Worm (Caenorhabditis elegans) whole organism, late embryonic: Measurements from ENCODE around the gene K04C2.3.

Experiments used
- F13H6.1 ChIP-seq: sonication (generic microtip); optimal IDR thresholded peaks from 2 replicates; lab custom pipeline; 2016; ENCODE audit warnings: missing genetic modification characterization, missing compliant biosample characterization
- T23F11.4 ChIP-seq: fragments of 200-800 bp; sonication (Bioruptor generic); optimal IDR thresholded peaks from 2 replicates; lab custom pipeline; 2018; ENCODE audit warnings: mild to moderate bottlenecking, missing genetic modification characterization, missing compliant biosample characterization
- ama-1 ChIP-seq: fragments of 150-350 bp; optimal IDR thresholded peaks from 2 replicates; lab custom pipeline; 2014
- ceh-18 ChIP-seq: sonication (generic microtip); optimal IDR thresholded peaks from 2 replicates; lab custom pipeline; 2016; ENCODE audit warnings: missing genetic modification characterization, missing compliant biosample characterization
- ceh-2 ChIP-seq: sonication (generic microtip); optimal IDR thresholded peaks from 2 replicates; lab custom pipeline; 2016; ENCODE audit warnings: missing genotype, missing genetic modification characterization, missing compliant biosample characterization
- ceh-24 ChIP-seq: sonication (generic microtip); optimal IDR thresholded peaks from 2 replicates; lab custom pipeline; 2016; ENCODE audit warnings: mild to moderate bottlenecking, missing genetic modification characterization, missing compliant biosample characterization
- ceh-34 ChIP-seq: sonication (generic microtip); optimal IDR thresholded peaks from 2 replicates; lab custom pipeline; 2016; ENCODE audit warnings: mild to moderate bottlenecking, missing genetic modification characterization, missing compliant biosample characterization
- ceh-45 ChIP-seq: fragments of 200-800 bp; sonication (Bioruptor generic); IDR thresholded peaks from 2 replicates; pipeline ENCODE4 v1.3.6; 2022; ENCODE audit warnings: missing genetic modification reagents, missing genetic modification characterization, missing compliant biosample characterization
- ceh-48 ChIP-seq: sonication (generic microtip); optimal IDR thresholded peaks from 2 replicates; lab custom pipeline; 2016; ENCODE audit warnings: missing genetic modification characterization, inconsistent platforms, missing compliant biosample characterization
- ceh-6 ChIP-seq: fragments of 200-800 bp; sonication (Bioruptor generic); optimal IDR thresholded peaks from 2 replicates; lab custom pipeline; 2018; ENCODE audit warnings: mild to moderate bottlenecking, missing genetic modification characterization, missing compliant biosample characterization
- che-1 ChIP-seq: sonication (generic microtip); optimal IDR thresholded peaks from 2 replicates; lab custom pipeline; 2016; ENCODE audit warnings: mild to moderate bottlenecking, missing genetic modification characterization, missing compliant biosample characterization
- dmd-4 ChIP-seq: sonication (generic microtip); optimal IDR thresholded peaks from 2 replicates; lab custom pipeline; 2016; ENCODE audit warnings: borderline replicate concordance, missing genetic modification characterization, missing compliant biosample characterization
- dve-1 ChIP-seq: sonication (generic microtip); optimal IDR thresholded peaks from 2 replicates; lab custom pipeline; 2017; ENCODE audit warnings: antibody characterized with exemption, mild to moderate bottlenecking, missing genetic modification characterization, missing compliant biosample characterization
- ets-4 ChIP-seq: sonication (generic microtip); optimal IDR thresholded peaks from 2 replicates; lab custom pipeline; 2016; ENCODE audit warnings: missing genetic modification characterization, missing compliant biosample characterization
- eyg-1 ChIP-seq: sonication (generic microtip); optimal IDR thresholded peaks from 2 replicates; lab custom pipeline; 2016; ENCODE audit warnings: missing genotype, missing genetic modification characterization, missing compliant biosample characterization
- fkh-10 ChIP-seq: fragments of 150-350 bp; optimal IDR thresholded peaks from 2 replicates; lab custom pipeline; 2014; ENCODE audit warnings: missing biosample characterization, missing genetic modification reagents, missing genetic modification characterization
- fkh-6 ChIP-seq: sonication (generic microtip); optimal IDR thresholded peaks from 2 replicates; lab custom pipeline; 2016; ENCODE audit warnings: missing genetic modification characterization, missing compliant biosample characterization
- gmeb-2 ChIP-seq: sonication (generic microtip); optimal IDR thresholded peaks from 2 replicates; lab custom pipeline; 2016; ENCODE audit warnings: missing genetic modification characterization, inconsistent platforms, missing compliant biosample characterization
- hlh-15 ChIP-seq: sonication (generic microtip); optimal IDR thresholded peaks from 2 replicates; lab custom pipeline; 2016; ENCODE audit warnings: missing genetic modification characterization, missing compliant biosample characterization
- hlh-30 ChIP-seq: sonication (generic microtip); optimal IDR thresholded peaks from 2 replicates; lab custom pipeline; 2017; ENCODE audit warnings: antibody characterized with exemption, missing genetic modification characterization, missing compliant biosample characterization; ENCODE audit not compliant: insufficient read depth
- hlh-6 ChIP-seq: sonication (generic microtip); optimal IDR thresholded peaks from 2 replicates; lab custom pipeline; 2016; ENCODE audit warnings: missing genotype, missing genetic modification characterization, missing compliant biosample characterization
- madf-2 ChIP-seq: sonication (generic microtip); optimal IDR thresholded peaks from 2 replicates; lab custom pipeline; 2017; ENCODE audit warnings: missing genetic modification characterization, missing compliant biosample characterization
- mec-3 ChIP-seq: sonication (generic microtip); optimal IDR thresholded peaks from 2 replicates; lab custom pipeline; 2016; ENCODE audit warnings: borderline replicate concordance, missing genetic modification characterization, missing compliant biosample characterization
- nfya-1 ChIP-seq: sonication (generic microtip); optimal IDR thresholded peaks from 2 replicates; lab custom pipeline; 2017; ENCODE audit warnings: missing genetic modification characterization, mild to moderate bottlenecking, missing compliant biosample characterization, antibody characterized with exemption, moderate library complexity
- npax-4 ChIP-seq: sonication (generic microtip); optimal IDR thresholded peaks from 2 replicates; lab custom pipeline; 2016; ENCODE audit warnings: missing genetic modification characterization, missing compliant biosample characterization
- pag-3 ChIP-seq: sonication (generic microtip); optimal IDR thresholded peaks from 2 replicates; lab custom pipeline; 2016; ENCODE audit warnings: missing compliant biosample characterization, missing genetic modification characterization, borderline replicate concordance
- pat-9 ChIP-seq: fragments of 200-800 bp; sonication (Bioruptor generic); optimal IDR thresholded peaks from 2 replicates; lab custom pipeline; 2018; ENCODE audit warnings: mild to moderate bottlenecking, missing genetic modification characterization, moderate library complexity, missing compliant biosample characterization
- pha-2 ChIP-seq: sonication (generic microtip); optimal IDR thresholded peaks from 2 replicates; lab custom pipeline; 2017; ENCODE audit warnings: mild to moderate bottlenecking, missing genetic modification characterization, missing compliant biosample characterization
- pha-4 ChIP-seq: fragments of 150-350 bp; optimal IDR thresholded peaks from 2 replicates; lab custom pipeline; 2018; ENCODE audit warnings: missing biosample characterization, missing genetic modification reagents, missing genetic modification characterization
- pqm-1 ChIP-seq: sonication (generic microtip); optimal IDR thresholded peaks from 2 replicates; lab custom pipeline; 2016; ENCODE audit warnings: missing genetic modification characterization, missing compliant biosample characterization
- sox-4 ChIP-seq: sonication (generic microtip); optimal IDR thresholded peaks from 2 replicates; lab custom pipeline; 2017; ENCODE audit warnings: mild to moderate bottlenecking, missing genetic modification characterization, inconsistent platforms, missing compliant biosample characterization
- syd-9 ChIP-seq: sonication (generic microtip); optimal IDR thresholded peaks from 2 replicates; lab custom pipeline; 2016; ENCODE audit warnings: mild to moderate bottlenecking, missing genetic modification characterization, moderate library complexity, missing compliant biosample characterization
- tbx-2 ChIP-seq: sonication (generic microtip); optimal IDR thresholded peaks from 2 replicates; lab custom pipeline; 2016; ENCODE audit warnings: missing genetic modification characterization, missing compliant biosample characterization
- tbx-7 ChIP-seq: sonication (generic microtip); optimal IDR thresholded peaks from 2 replicates; lab custom pipeline; 2016; ENCODE audit warnings: missing genotype, missing genetic modification characterization, missing compliant biosample characterization
- ttx-3 ChIP-seq: sonication (generic microtip); optimal IDR thresholded peaks from 2 replicates; lab custom pipeline; 2016; ENCODE audit warnings: missing genetic modification reagents, missing genetic modification characterization, missing compliant biosample characterization
- unc-3 ChIP-seq, 2 experiments: fragments of 200-800 bp in 1 of 2; sonication (Bioruptor generic) in 1 of 2; sonication (generic microtip) in 1 of 2; conservative IDR thresholded peaks in 1 of 2; optimal IDR thresholded peaks in 1 of 2; 2 replicates each; pipeline versions ENCODE4 v1.3.6 to Lab custom; 2016 to 2022; ENCODE audit warnings: missing compliant biosample characterization in 2 of 2, missing genetic modification characterization in 2 of 2, missing genetic modification reagents in 1 of 2
- unc-42 ChIP-seq: sonication (generic microtip); optimal IDR thresholded peaks from 2 replicates; lab custom pipeline; 2016; ENCODE audit warnings: missing genotype, missing genetic modification characterization, missing compliant biosample characterization
- unc-55 ChIP-seq: sonication (generic microtip); optimal IDR thresholded peaks from 2 replicates; lab custom pipeline; 2017; ENCODE audit warnings: missing biosample characterization, missing genetic modification reagents, missing genetic modification characterization
- unc-86 ChIP-seq: sonication (generic microtip); optimal IDR thresholded peaks from 2 replicates; lab custom pipeline; 2016; ENCODE audit warnings: missing genetic modification characterization, missing compliant biosample characterization
- ztf-16 ChIP-seq: sonication (generic microtip); optimal IDR thresholded peaks from 2 replicates; lab custom pipeline; 2017; ENCODE audit warnings: missing genetic modification characterization, missing compliant biosample characterization

Gene K04C2.3

DNA sequence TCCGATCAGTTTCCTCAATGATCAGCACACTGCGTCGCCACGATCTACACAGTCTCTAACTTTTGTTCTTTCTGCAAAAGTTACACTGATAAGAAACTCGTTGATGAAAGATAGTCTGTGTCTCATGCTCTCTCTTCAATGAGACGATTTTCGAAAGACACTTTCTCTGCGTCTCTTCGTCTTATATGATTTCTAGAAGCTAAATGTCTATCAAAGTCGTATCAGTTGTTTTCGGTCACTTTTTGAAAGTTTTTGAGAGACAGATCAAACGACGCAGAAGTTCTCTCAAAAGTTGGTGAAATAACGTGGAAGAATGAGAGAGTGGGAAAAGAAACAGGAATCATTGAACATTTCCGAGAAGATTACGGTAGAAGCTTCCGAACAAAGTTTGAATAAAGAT is 22.3 kb downstream of the K04C2.3 start (continued):
- TF ChIP-seq ceh-6 (GFP tag; lab: Kevin White, UChicago), result no peak
- no peak for TF ChIP-seq ceh-24 (tag; lab: Kevin White, UChicago)
- TF ChIP-seq fkh-10 (GFP tag; lab: Kevin White, UChicago), result no peak
- no peak for TF ChIP-seq che-1 (tag; lab: Kevin White, UChicago)
- TF ChIP-seq F13H6.1, result no peak
- no peak for TF ChIP-seq ztf-16 (tag; lab: Kevin White, UChicago)
- TF ChIP-seq tbx-7 (tag; lab: Kevin White, UChicago), result no peak
- TF ChIP-seq ttx-3, result no peak
- TF ChIP-seq pat-9 (tag; lab: Kevin White, UChicago), result no peak
- no peak for TF ChIP-seq gmeb-2 (tag; lab: Kevin White, UChicago)
- no peak for TF ChIP-seq ceh-48 (tag; lab: Kevin White, UChicago)

DNA sequence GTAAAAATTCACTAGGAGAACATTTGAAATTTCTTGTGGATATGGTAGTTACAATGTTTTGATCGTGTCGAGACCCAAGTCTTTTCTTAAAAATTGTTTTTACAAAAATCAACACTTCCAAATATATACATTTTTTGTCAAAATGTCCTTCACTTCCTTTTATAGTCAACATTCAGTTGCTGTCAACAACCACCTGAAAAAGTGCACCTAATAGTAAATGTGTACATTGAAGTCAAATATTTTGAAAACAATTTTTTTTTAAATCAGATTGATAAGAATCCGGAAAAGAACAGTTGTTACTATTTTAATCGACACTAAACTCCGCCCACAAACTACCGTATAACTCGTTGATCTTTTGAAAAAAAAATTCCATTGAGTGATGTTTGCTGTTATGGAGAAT is 22.8 kb downstream of the K04C2.3 start:
- TF ChIP-seq madf-2, result no peak
- TF ChIP-seq hlh-6 (tag; lab: Kevin White, UChicago), result no peak

DNA sequence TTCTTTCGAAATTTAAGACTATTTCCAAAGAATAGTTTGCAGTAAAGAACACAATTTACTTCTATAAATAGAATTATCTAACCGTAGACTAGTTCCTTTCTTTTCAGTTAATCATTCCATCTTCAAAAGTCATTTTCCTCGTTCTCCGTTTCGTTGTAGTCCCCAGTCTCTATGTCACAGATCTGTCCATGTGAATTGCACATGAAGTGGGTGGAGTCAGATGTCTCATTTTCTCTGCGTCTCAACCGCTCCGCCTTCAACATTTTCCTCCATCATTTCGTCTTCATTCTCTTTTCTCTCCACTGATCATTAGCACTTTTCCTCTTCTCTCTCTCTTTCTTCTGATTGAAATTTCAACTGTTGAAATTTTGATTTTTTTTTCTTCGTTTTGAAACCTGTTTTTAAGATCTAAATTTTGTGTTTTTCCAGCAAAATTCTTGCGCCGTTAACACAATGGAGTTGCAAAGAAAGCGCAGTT is 24.7 kb downstream of the K04C2.3 start, which contains the start of gene T07E3.4:
TSS of gene T07E3.4 (plus strand) at position 428 of the 478 bp plus-strand sequence.
- TF ChIP-seq unc-55 (GFP tag; lab: Kevin White, UChicago) (peak; percentile 77), ceh-18 (tag; lab: Kevin White, UChicago) (peak; percentile 28), nfya-1 (tag; lab: Kevin White, UChicago) (peak; percentile 38), unc-42 (tag; lab: Kevin White, UChicago) (peak; percentile 35), dve-1 (tag; lab: Kevin White, UChicago) (peak; percentile 24), T23F11.4 (GFP tag; lab: Kevin White, UChicago) (no peak)

DNA sequence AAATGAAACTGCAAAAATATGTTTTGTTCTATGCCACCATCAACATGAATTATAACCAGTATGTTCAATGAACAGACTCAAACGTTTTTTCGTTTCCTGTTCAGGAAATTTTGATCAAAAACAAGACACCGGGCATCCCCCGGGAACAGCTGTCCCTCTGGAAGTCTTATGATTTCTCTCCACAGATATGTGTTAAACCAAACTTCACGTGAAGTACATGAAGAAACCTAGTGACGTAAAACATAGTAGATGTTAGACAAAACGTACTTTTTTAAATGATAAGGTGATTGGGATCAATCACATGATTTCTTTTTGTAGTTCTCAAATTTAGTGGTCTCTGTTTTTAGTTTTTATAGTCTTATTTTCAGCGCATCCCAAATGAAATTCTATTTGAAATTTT is 25.6 kb downstream of the K04C2.3 start:
- no peak for TF ChIP-seq pat-9 (tag; lab: Kevin White, UChicago)
- no peak for TF ChIP-seq hlh-15 (tag; lab: Kevin White, UChicago)
- TF ChIP-seq tbx-2 (tag; lab: Kevin White, UChicago), result no peak
- TF ChIP-seq hlh-30 (tag; lab: Kevin White, UChicago), result no peak
- TF ChIP-seq ceh-34 (tag; lab: Kevin White, UChicago), result no peak
- TF ChIP-seq dmd-4 (tag; lab: Kevin White, UChicago), result no peak
- no peak for TF ChIP-seq mec-3 (tag; lab: Kevin White, UChicago)
- TF ChIP-seq pha-2, result no peak
- no peak for TF ChIP-seq che-1 (tag; lab: Kevin White, UChicago)
- TF ChIP-seq ttx-3, result no peak
- no peak for TF ChIP-seq ceh-2 (tag; lab: Kevin White, UChicago)
- no peak for TF ChIP-seq fkh-6 (tag; lab: Kevin White, UChicago)
- no peak for TF ChIP-seq sox-4 (tag; lab: Kevin White, UChicago)
- no peak for TF ChIP-seq npax-4 (tag; lab: Kevin White, UChicago)
- no peak for TF ChIP-seq eyg-1 (tag; lab: Kevin White, UChicago)
- no peak for TF ChIP-seq ama-1 (lab: Kevin White, UChicago)
- TF ChIP-seq pag-3 (tag; lab: Kevin White, UChicago), result no peak
- no peak for TF ChIP-seq ceh-24 (tag; lab: Kevin White, UChicago)
- TF ChIP-seq dve-1 (tag; lab: Kevin White, UChicago), result no peak

DNA sequence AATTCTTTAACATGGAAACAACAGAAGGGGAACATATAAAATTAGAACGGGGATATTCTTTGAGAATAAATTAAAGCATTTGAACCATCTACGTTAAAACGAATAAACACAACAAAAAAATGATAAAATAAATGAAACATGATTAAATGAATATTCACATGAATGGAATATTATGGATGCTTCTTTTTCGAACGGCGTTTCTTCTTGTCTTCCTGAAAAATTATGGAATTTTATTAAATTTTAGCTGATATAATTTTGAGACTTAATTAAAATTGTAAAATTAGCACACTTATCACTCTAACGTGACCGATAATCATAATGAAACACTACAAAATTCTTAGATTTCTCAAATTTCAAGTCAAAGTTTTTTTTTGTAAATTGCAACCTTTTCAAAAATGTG is 27.7 kb downstream of the K04C2.3 start:
- TF ChIP-seq pha-4 (tag; lab: Kevin White, UChicago), result no peak
- TF ChIP-seq ceh-45 (GFP tag; lab: Robert Waterston, UW), result no peak
- no peak for TF ChIP-seq unc-3 (GFP tag; conservative IDR thresholded peaks at IDR 0.05; lab: Robert Waterston, UW)
- no peak for TF ChIP-seq unc-3 (tag; optimal IDR thresholded peaks at IDR 0.05; lab: Kevin White, UChicago)
- no peak for TF ChIP-seq syd-9 (tag; lab: Kevin White, UChicago)
- TF ChIP-seq ama-1 (lab: Kevin White, UChicago), result no peak
- TF ChIP-seq che-1 (tag; lab: Kevin White, UChicago), result no peak
- no peak for TF ChIP-seq ets-4 (tag; lab: Kevin White, UChicago)
- TF ChIP-seq pat-9 (tag; lab: Kevin White, UChicago), result no peak
- no peak for TF ChIP-seq tbx-7 (tag; lab: Kevin White, UChicago)
- TF ChIP-seq unc-86 (tag; lab: Kevin White, UChicago), result no peak
- no peak for TF ChIP-seq pqm-1
